Fruit fly (Drosophila melanogaster) whole organism, prepupa: Measurements from ENCODE around the gene Dnaaf6.

Source experiments
- Blimp-1 ChIP-seq: fragments of 200-800 bp; sonication (Bioruptor generic); optimal IDR thresholded peaks from 3 replicates; lab custom pipeline; 2017; ENCODE audit warnings: missing biosample characterization, missing genetic modification characterization, mild to moderate bottlenecking, moderate library complexity, missing genetic modification reagents
- CG11762 ChIP-seq: fragments of 200-800 bp; sonication (Bioruptor generic); optimal IDR thresholded peaks from 3 replicates; lab custom pipeline; 2016; ENCODE audit warnings: missing biosample characterization, missing genetic modification characterization; ENCODE audit not compliant: insufficient read depth
- CG4318 ChIP-seq: fragments of 200-800 bp; sonication (Bioruptor generic); optimal IDR thresholded peaks from 3 replicates; lab custom pipeline; 2017; ENCODE audit warnings: missing biosample characterization, mild to moderate bottlenecking, missing genetic modification characterization
- Lpt ChIP-seq: fragments of 200-800 bp; sonication (Bioruptor generic); optimal IDR thresholded peaks from 3 replicates; lab custom pipeline; 2016; ENCODE audit warnings: missing biosample characterization, missing genetic modification characterization
- Sox15 ChIP-seq: fragments of 200-800 bp; sonication (Bioruptor generic); optimal IDR thresholded peaks from 3 replicates; lab custom pipeline; 2016; ENCODE audit warnings: missing biosample characterization, missing genetic modification characterization
- acj6 ChIP-seq: fragments of 200-800 bp; sonication (Bioruptor generic); optimal IDR thresholded peaks from 3 replicates; lab custom pipeline; 2016; ENCODE audit warnings: missing biosample characterization, missing genetic modification characterization
- fkh ChIP-seq: fragments of 200-800 bp; sonication (Bioruptor generic); optimal IDR thresholded peaks from 3 replicates; lab custom pipeline; 2017; ENCODE audit warnings: missing biosample characterization, mild to moderate bottlenecking, missing genetic modification characterization, moderate library complexity
- spab ChIP-seq: fragments of 200-800 bp; sonication (Bioruptor generic); optimal IDR thresholded peaks from 2 replicates; lab custom pipeline; 2017; ENCODE audit warnings: missing biosample characterization, mild to moderate bottlenecking, missing genetic modification characterization, missing genetic modification reagents
- topi ChIP-seq: fragments of 200-800 bp; sonication (Bioruptor generic); optimal IDR thresholded peaks from 3 replicates; lab custom pipeline; 2016; ENCODE audit warnings: missing biosample characterization, missing genetic modification characterization

DNA sequence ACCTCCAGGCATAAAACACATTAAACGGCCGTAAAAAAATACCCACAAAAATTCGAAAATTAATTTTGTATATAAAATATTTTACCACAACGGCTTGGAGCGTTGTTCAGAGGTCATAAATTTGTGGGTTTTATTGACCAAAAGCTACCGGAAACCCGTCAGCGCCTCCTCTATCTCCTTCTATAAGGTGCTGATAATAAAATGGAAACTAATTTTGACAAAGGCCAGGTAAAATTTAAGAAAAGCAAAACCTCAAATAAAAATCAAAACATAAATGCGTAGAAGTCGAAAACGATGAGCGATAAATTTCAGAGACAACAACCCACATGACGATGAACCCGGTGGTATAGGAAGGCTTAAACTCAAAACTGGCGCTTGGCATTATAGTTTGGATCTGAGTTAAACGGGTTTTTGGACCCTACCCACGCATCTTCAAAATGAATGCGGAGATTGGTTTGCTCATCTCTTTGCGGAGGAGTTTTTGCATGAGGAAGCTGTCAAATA lies 43.7 kb upstream of the Dnaaf6 start:
- TF ChIP-seq spab (GFP tag; lab: Kevin White, UChicago) = no peak
- TF ChIP-seq Sox15 (GFP tag; lab: Kevin White, UChicago) = no peak
- no peak for TF ChIP-seq CG4318
- no peak for TF ChIP-seq acj6 (GFP tag; lab: Kevin White, UChicago)
- TF ChIP-seq Lpt (GFP tag; lab: Kevin White, UChicago) = no peak
- TF ChIP-seq CG11762 (GFP tag; lab: Kevin White, UChicago) = no peak
- no peak for TF ChIP-seq fkh (GFP tag; lab: Kevin White, UChicago)
- no peak for TF ChIP-seq topi
- no peak for TF ChIP-seq Blimp-1 (GFP tag; lab: Kevin White, UChicago)
